Fruit fly (Drosophila melanogaster) whole organism, prepupa: ENCODE results near the gene REPTOR.

Source experiments
- CG34406 ChIP-seq: fragments of 200-800 bp; sonication (Bioruptor generic); optimal IDR thresholded peaks from 3 replicates; lab custom pipeline; 2016; ENCODE audit warnings: missing biosample characterization, missing genetic modification characterization
- Sox14 ChIP-seq: fragments of 200-800 bp; sonication (Bioruptor generic); optimal IDR thresholded peaks from 3 replicates; lab custom pipeline; 2016; ENCODE audit warnings: missing biosample characterization, missing genetic modification characterization
- cyc ChIP-seq: fragments of 200-800 bp; sonication (Bioruptor generic); optimal IDR thresholded peaks from 3 replicates; lab custom pipeline; 2016; ENCODE audit warnings: missing biosample characterization, missing genetic modification characterization
- esn ChIP-seq: fragments of 200-800 bp; sonication (Bioruptor generic); optimal IDR thresholded peaks from 2 replicates; lab custom pipeline; 2016; ENCODE audit warnings: missing biosample characterization, mild to moderate bottlenecking, missing genetic modification characterization, moderate library complexity

dm6 chr3R:24613819-24614706 is 31.4 kb upstream of the REPTOR start:
- no peak for TF ChIP-seq Sox14 (GFP tag; lab: Kevin White, UChicago)
- peak; percentile 42 for TF ChIP-seq cyc (GFP tag; lab: Kevin White, UChicago)
- peak; percentile 59 for TF ChIP-seq esn (GFP tag; lab: Kevin White, UChicago)
- TF ChIP-seq CG34406 (GFP tag; lab: Kevin White, UChicago), result peak; percentile 57
